Worm (Caenorhabditis elegans): ENCODE measurements around the gene sld-5.

Gene sld-5

DNA sequence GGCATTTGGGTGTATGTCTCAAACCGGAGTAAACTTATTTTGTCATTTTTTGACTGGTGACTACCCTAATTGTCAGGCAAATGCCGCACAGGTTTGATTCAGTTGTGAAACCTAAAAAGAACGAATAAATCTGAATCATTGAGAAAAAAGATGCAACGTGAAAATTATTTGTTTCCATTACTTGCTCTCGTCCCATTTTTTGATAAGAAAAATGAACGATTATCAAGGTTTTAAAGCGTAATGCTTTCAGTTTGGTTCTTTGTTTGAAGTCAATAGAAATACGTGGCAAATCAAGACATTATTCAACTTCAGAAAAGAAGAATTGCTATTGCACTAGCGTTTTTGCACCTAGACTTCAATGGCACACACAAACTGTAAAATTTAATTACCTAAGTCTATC is 25.0 kb downstream of the sld-5 start, which contains the start of gene Y113G7B.12:
TSS of gene Y113G7B.12 (minus strand) at position 101 of the 400 bp plus-strand sequence.
- no peak for TF ChIP-seq unc-62 (GFP tag; optimal IDR thresholded peaks at IDR 0.05)

DNA sequence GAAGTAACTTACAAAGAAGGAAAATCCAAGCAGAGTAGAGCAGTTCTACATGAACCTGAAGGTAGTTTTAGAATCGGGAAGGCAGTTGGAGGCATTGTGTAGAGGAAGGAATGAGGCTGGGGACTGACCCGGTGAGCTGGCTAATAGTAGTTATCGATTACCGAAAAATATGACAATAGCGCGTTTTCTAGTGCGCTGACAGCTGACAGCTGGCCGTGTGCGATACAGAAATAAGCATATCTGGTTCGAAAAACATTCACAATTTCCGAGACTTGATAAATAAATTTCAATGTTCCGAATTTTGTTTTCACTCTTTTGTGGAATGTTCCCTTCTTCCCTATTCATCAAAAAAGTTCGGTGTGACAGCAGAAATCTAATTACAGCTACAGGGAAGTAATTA is 31.5 kb downstream of the sld-5 start, which contains the start of the genes fbxb-59 and srbc-34:
TSS of gene fbxb-59 (minus strand) at position 101 of the 400 bp plus-strand sequence.
TSS of gene srbc-34 (plus strand) at position 233 of the 400 bp plus-strand sequence.
- no peak for TF ChIP-seq unc-62 (GFP tag; optimal IDR thresholded peaks at IDR 0.05)

DNA sequence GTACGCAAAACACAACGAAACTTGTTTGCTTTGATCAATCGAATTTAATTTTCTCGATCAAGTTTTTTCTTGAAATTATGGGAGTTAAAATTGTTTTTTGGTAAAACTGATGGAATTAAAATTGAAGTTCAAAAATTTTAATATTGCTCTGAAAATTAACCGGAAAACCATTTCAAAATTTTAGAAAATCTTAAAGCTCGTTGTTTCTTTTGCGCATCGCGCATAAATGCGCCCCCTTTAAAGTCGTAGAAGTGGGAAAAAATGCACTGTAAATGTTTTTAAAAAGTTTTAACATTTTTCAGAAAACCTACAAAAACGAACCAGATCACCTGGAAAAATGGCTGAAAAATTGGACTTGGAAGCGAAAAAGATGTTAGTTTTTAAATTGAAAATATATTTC is 34.5 kb downstream of the sld-5 start, which contains the start of gene fbxa-113:
TSS of gene fbxa-113 (plus strand) at position 301 of the 400 bp plus-strand sequence.
- TF ChIP-seq unc-62 (GFP tag; optimal IDR thresholded peaks at IDR 0.05) = no peak

DNA sequence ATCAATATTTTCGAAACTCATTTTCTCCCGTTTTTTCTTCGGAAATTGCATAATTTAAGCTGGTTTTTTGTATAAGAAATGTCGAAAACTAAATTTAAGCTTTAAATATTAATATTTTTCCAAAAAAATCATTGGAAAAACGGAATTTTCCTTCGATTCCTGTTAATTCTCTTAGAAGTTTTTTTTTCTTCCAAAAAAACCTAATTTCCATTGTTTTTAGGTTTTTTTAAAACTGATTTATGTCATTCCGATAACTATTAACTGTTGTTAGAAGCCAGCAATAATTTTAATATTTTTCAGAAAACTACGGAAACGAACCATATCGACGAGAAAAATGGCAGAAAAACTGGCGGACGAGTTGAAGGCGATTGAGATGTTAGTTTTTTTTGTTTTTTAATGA is 36.2 kb downstream of the sld-5 start, which contains the start of gene fbxa-114:
TSS of gene fbxa-114 (plus strand) at position 301 of the 400 bp plus-strand sequence.
- no peak for TF ChIP-seq unc-62 (GFP tag; optimal IDR thresholded peaks at IDR 0.05)

DNA sequence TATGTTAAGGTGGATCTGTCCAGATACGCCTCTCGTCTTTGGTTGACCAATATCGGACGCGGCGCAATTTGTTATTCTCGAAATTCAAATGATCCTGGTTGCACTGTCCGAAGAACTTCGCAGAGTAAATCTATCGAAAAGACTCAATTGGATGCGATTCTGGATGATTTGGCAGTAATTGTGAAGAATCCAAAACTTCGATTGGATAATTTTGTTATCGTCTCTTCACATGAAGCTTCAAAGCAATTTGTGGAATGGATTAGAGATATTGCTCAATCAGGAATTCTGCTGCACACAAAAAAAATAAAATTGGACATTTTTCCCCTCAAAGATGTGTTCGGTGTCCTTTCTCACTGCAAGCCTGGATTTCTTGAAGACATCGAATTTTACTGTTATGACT is 37.9 kb downstream of the sld-5 start:
- TF ChIP-seq unc-62 (GFP tag; optimal IDR thresholded peaks at IDR 0.05) = no peak

DNA sequence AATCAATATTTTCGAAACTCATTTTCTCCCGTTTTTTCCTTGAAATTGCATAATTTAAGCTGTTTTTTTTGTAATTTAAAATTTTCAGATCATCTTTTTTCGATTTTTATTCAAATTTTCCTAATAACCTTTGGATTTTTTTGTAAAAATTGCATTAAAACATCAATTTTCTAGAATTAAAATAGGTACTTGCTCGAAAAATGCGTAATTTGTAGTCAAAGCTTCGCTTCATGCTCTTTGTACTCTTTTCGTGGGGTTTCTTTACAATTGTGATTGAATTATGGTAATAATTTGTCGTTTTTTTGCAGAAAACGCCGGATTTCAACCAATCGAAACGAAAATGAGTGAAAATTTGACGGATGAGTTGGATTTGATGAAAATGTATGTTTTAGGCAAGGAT is 38.6 kb downstream of the sld-5 start, which contains the start of gene fog-2:
TSS of gene fog-2 (plus strand) at position 301 of the 400 bp plus-strand sequence.
- TF ChIP-seq unc-62 (GFP tag; optimal IDR thresholded peaks at IDR 0.05) = no peak

DNA sequence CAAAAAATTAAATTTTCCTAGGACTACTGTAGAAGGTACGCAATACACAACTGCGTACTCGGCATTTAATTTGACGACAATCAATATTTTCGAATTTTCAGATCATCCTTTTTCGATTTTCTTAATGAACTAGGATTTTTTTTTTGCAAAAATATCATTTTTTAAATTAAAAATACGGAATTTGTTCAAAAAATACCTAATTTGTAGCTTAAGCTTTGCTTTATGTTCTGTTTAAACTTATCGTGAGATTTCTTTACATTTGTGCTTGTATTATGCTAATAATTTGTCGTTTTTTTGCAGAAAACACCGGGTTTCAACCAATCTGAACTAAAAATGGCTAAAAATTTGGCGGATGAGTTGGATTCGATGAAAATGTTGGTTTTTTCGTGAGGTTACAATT is 40.9 kb downstream of the sld-5 start, which contains the start of gene ftr-1:
TSS of gene ftr-1 (plus strand) at position 301 of the 400 bp plus-strand sequence.
- no peak for TF ChIP-seq unc-62 (GFP tag; optimal IDR thresholded peaks at IDR 0.05)

DNA sequence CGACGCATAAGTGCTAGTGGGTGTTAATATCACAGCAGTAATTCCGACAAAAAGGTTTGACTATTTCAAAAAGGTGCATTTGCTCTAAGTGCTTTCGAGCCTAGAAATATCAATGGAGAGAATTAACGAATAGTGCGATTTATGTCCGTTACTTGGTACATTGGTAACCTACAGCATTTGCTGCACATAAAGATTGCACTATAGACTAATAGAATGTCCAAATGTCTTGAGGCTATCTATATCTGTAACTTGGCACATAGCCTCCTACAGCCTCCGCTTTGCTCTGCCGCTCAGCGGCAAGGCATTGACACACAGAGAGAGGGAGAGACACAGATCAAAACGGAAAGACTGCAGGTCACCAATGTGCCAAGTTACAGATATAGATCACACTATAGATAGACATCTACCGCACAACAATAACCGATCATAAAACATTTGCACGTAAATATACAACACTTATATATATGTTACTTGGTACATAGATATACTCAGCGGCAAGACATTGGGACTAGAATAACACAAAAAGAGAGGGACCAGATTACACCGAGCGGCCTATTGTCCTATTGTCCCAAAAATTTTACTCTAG is 42.0 kb downstream of the sld-5 start, which contains the start of the genes srh-217 and Y113G7B.28:
TSS of gene srh-217 (minus strand) at position 101 of the 586 bp plus-strand sequence.
TSS of gene Y113G7B.28 (plus strand) at position 536 of the 586 bp plus-strand sequence.
- no peak for TF ChIP-seq unc-62 (GFP tag; optimal IDR thresholded peaks at IDR 0.05)

DNA sequence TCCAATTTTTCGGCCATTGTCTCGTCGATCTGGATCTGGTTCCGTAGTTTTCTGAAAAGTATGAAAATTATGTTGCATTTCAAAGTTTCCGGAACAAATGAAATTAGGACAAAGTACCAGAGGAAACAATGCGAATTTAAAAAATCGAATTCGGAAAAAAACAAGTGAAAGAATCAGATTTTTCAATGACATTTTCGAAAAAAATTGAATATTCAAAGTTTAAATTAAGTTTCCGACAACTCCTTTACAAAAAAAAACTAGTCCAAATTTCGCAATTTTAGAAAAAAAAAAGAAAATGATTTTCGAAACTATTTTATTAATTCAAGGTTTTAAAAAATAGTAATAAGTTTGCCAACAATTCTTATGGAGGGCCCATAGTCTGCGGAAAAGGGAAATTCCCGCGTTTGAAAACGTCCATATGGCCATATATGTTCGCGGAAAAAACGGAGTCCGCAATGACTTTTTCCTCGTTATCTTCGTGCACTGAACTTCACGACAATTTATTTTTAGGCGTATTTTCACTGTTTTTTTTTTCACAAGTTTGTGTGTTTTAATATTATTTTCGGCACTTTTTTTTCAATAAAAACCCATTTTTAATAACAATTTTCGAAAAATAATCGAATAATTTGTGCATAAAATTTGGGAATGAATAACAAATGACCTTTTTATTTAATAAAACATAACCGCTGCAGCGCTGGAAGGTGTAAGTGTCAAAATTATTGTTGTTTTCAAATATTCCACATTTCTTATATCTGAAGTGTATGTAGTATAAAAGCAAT is 45.3 kb downstream of the sld-5 start, which contains the start of the genes fbxa-115 and Y113G7B.27:
TSS of gene fbxa-115 (minus strand) at position 51 of the 779 bp plus-strand sequence.
TSS of gene Y113G7B.27 (plus strand) at position 729 of the 779 bp plus-strand sequence.
- no peak for TF ChIP-seq unc-62 (GFP tag; optimal IDR thresholded peaks at IDR 0.05)

DNA sequence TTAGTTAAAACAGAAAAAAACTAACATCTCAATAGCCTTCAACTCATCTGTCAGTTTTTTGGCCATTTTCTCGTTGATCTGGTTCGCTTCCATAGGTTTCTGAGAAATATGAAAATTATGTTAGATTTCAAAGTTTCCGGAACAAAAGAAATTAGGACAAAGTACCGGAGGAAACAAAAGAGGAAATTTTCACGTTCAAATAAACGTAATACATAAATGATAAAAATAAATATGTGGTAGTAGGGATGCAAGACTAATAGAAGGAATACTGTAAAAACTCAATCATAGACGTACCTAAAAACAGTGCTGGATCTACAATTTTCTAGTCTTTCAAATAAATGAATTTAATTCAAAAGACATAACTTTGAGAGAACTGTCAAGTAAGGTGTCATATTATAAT is 48.8 kb downstream of the sld-5 start, which contains the start of gene fbxa-116:
TSS of gene fbxa-116 (minus strand) at position 101 of the 400 bp plus-strand sequence.
- no peak for TF ChIP-seq unc-62 (GFP tag; optimal IDR thresholded peaks at IDR 0.05)

DNA sequence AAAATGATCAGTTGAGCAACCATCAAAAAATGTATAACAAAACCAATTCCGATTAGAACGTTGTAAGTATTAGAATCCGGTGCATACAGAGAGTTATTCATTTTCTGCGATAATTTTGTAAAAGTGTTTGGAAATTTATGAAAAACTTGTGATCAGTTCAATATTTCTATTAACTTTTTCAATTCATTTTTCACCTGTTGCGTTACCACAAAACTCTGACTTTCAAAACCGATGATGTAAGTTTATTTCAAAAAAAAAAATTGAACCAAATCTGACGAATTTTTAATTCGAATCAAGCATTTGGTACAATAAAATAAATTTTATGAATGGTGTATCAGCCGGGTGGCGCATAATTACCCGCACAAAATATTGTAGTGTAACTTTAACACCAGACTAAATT is 51.0 kb downstream of the sld-5 start, which contains the start of gene srz-16:
TSS of gene srz-16 (minus strand) at position 101 of the 400 bp plus-strand sequence.
- no peak for TF ChIP-seq unc-62 (GFP tag; optimal IDR thresholded peaks at IDR 0.05)

All from whole organism, dauer.